Worm (Caenorhabditis elegans) whole organism, L2 larva: Measurements from ENCODE around the gene C35A5.6.

Source experiments
- C34F6.9 ChIP-seq: fragments of 150-350 bp; optimal IDR thresholded peaks from 2 replicates; lab custom pipeline; 2014; ENCODE audit warnings: missing biosample characterization, missing genetic modification characterization
- F13H6.1 ChIP-seq: sonication (generic microtip); optimal IDR thresholded peaks from 2 replicates; lab custom pipeline; 2016; ENCODE audit warnings: missing genetic modification characterization, missing compliant biosample characterization
- R02D3.7 ChIP-seq: fragments of 150-350 bp; optimal IDR thresholded peaks from 2 replicates; lab custom pipeline; 2014; ENCODE audit warnings: missing biosample characterization, missing genetic modification characterization
- Y55F3AM.14 ChIP-seq: fragments of 200-800 bp; sonication (Bioruptor generic); optimal IDR thresholded peaks from 2 replicates; lab custom pipeline; 2018; ENCODE audit warnings: mild to moderate bottlenecking, missing genetic modification characterization, missing compliant biosample characterization
- ZK546.5 ChIP-seq: sonication (generic microtip); optimal IDR thresholded peaks from 2 replicates; lab custom pipeline; 2017; ENCODE audit warnings: missing biosample characterization, missing genetic modification characterization
- alr-1 ChIP-seq: fragments of 150-350 bp; optimal IDR thresholded peaks from 2 replicates; lab custom pipeline; 2014; ENCODE audit warnings: missing biosample characterization, missing genetic modification characterization
- aly-2 ChIP-seq: fragments of 150-350 bp; optimal IDR thresholded peaks from 2 replicates; lab custom pipeline; 2014; ENCODE audit warnings: missing biosample characterization, missing genetic modification characterization
- ama-1 ChIP-seq: fragments of 150-350 bp; optimal IDR thresholded peaks from 2 replicates; lab custom pipeline; 2018; ENCODE audit warnings: inconsistent platforms
- blmp-1 ChIP-seq: sonication (generic microtip); optimal IDR thresholded peaks from 2 replicates; lab custom pipeline; 2017; ENCODE audit warnings: missing genetic modification characterization, mild to moderate bottlenecking, missing compliant biosample characterization, antibody characterized with exemption, moderate library complexity; ENCODE audit not compliant: insufficient read depth
- ceh-82 ChIP-seq: fragments of 150-350 bp; optimal IDR thresholded peaks from 2 replicates; lab custom pipeline; 2014; ENCODE audit warnings: missing biosample characterization, missing genetic modification characterization
- crh-2 ChIP-seq: sonication (generic microtip); optimal IDR thresholded peaks from 2 replicates; lab custom pipeline; 2017; ENCODE audit warnings: missing biosample characterization, missing genetic modification characterization
- dmd-4 ChIP-seq: sonication (generic microtip); optimal IDR thresholded peaks from 2 replicates; lab custom pipeline; 2017; ENCODE audit warnings: missing biosample characterization, missing genetic modification characterization
- elt-1 ChIP-seq: fragments of 150-350 bp; optimal IDR thresholded peaks from 2 replicates; lab custom pipeline; 2014; ENCODE audit warnings: missing biosample characterization, missing genetic modification characterization
- elt-3 ChIP-seq: sonication (generic microtip); optimal IDR thresholded peaks from 2 replicates; lab custom pipeline; 2017; ENCODE audit warnings: missing biosample characterization, missing genetic modification characterization
- fos-1 ChIP-seq: fragments of 150-350 bp; optimal IDR thresholded peaks from 2 replicates; lab custom pipeline; 2014; ENCODE audit warnings: missing biosample characterization, missing genetic modification characterization
- gmeb-1 ChIP-seq: fragments of 150-350 bp; optimal IDR thresholded peaks from 2 replicates; lab custom pipeline; 2014; ENCODE audit warnings: missing biosample characterization, missing genetic modification characterization
- lin-11 ChIP-seq: fragments of 150-350 bp; sonication (generic microtip); optimal IDR thresholded peaks from 2 replicates; lab custom pipeline; 2014; ENCODE audit warnings: missing biosample characterization, missing genetic modification characterization, inconsistent platforms, mixed read lengths
- lin-13 ChIP-seq: fragments of 150-350 bp; optimal IDR thresholded peaks from 2 replicates; lab custom pipeline; 2014; ENCODE audit warnings: missing biosample characterization, missing genetic modification reagents, missing genetic modification characterization
- lin-39 ChIP-seq: fragments of 150-350 bp; optimal IDR thresholded peaks from 2 replicates; lab custom pipeline; 2014; ENCODE audit warnings: missing biosample characterization, missing genetic modification reagents, missing genetic modification characterization
- lsy-2 ChIP-seq, 2 experiments: fragments of 150-350 bp in 1 of 2; sonication (generic microtip) in 1 of 2; optimal IDR thresholded peaks; 2 replicates each; lab custom pipeline; 2014 to 2017; ENCODE audit warnings: missing biosample characterization in 2 of 2, missing genetic modification characterization in 2 of 2
- mab-5 ChIP-seq: fragments of 150-350 bp; optimal IDR thresholded peaks from 2 replicates; lab custom pipeline; 2014; ENCODE audit warnings: missing biosample characterization, missing genetic modification characterization
- mbf-1 ChIP-seq: sonication (generic microtip); optimal IDR thresholded peaks from 2 replicates; lab custom pipeline; 2017; ENCODE audit warnings: missing biosample characterization, missing genetic modification characterization
- nhr-11 ChIP-seq: fragments of 150-350 bp; optimal IDR thresholded peaks from 2 replicates; lab custom pipeline; 2014; ENCODE audit warnings: missing biosample characterization, missing genetic modification characterization
- nhr-12 ChIP-seq: fragments of 150-350 bp; optimal IDR thresholded peaks from 2 replicates; lab custom pipeline; 2014; ENCODE audit warnings: missing biosample characterization, missing genetic modification characterization
- nhr-129 ChIP-seq: fragments of 150-350 bp; optimal IDR thresholded peaks from 2 replicates; lab custom pipeline; 2014; ENCODE audit warnings: missing biosample characterization, missing genetic modification characterization
- nhr-21 ChIP-seq: fragments of 150-350 bp; optimal IDR thresholded peaks from 2 replicates; lab custom pipeline; 2014; ENCODE audit warnings: missing biosample characterization, missing genetic modification characterization
- nhr-23 ChIP-seq: fragments of 150-350 bp; optimal IDR thresholded peaks from 2 replicates; lab custom pipeline; 2014; ENCODE audit warnings: missing biosample characterization, missing genetic modification reagents, missing genetic modification characterization
- nhr-25 ChIP-seq: fragments of 150-350 bp; sonication (generic microtip); optimal IDR thresholded peaks from 3 replicates; lab custom pipeline; 2014; ENCODE audit warnings: missing biosample characterization, missing genetic modification characterization
- nhr-6 ChIP-seq: fragments of 150-350 bp; optimal IDR thresholded peaks from 2 replicates; lab custom pipeline; 2014; ENCODE audit warnings: missing biosample characterization, missing genetic modification characterization
- nhr-77 ChIP-seq: fragments of 150-350 bp; optimal IDR thresholded peaks from 2 replicates; lab custom pipeline; 2014; ENCODE audit warnings: missing biosample characterization, missing genetic modification characterization
- peb-1 ChIP-seq: fragments of 150-350 bp; optimal IDR thresholded peaks from 2 replicates; lab custom pipeline; 2014; ENCODE audit warnings: missing biosample characterization, missing genetic modification characterization
- sem-4 ChIP-seq: fragments of 150-350 bp; optimal IDR thresholded peaks from 2 replicates; lab custom pipeline; 2014; ENCODE audit warnings: missing biosample characterization, missing genetic modification reagents, missing genetic modification characterization
- skn-1 ChIP-seq: sonication (generic microtip); optimal IDR thresholded peaks from 2 replicates; lab custom pipeline; 2017; ENCODE audit warnings: missing biosample characterization, missing genetic modification characterization
- sma-3 ChIP-seq: sonication (generic microtip); optimal IDR thresholded peaks from 2 replicates; lab custom pipeline; 2016; ENCODE audit warnings: missing genetic modification reagents, missing genetic modification characterization, missing compliant biosample characterization
- sma-9 ChIP-seq, 2 experiments: fragments of 150-350 bp in 1 of 2; sonication (generic microtip) in 1 of 2; optimal IDR thresholded peaks; 2 replicates each; lab custom pipeline; 2014 to 2016; ENCODE audit warnings: missing genetic modification characterization in 2 of 2, mild to moderate bottlenecking in 1 of 2, missing biosample characterization in 1 of 2, missing compliant biosample characterization in 1 of 2, missing genetic modification reagents in 1 of 2, moderate library complexity in 1 of 2
- snpc-4 ChIP-seq: fragments of 150-350 bp; optimal IDR thresholded peaks from 2 replicates; lab custom pipeline; 2014; ENCODE audit warnings: missing biosample characterization, missing genetic modification characterization
- unc-39 ChIP-seq: fragments of 150-350 bp; optimal IDR thresholded peaks from 2 replicates; lab custom pipeline; 2014; ENCODE audit warnings: missing biosample characterization, missing genetic modification characterization
- unc-55 ChIP-seq: fragments of 150-350 bp; sonication (generic microtip); optimal IDR thresholded peaks from 3 replicates; lab custom pipeline; 2014; ENCODE audit warnings: missing biosample characterization, missing genetic modification reagents, missing genetic modification characterization
- unc-62 ChIP-seq: fragments of 150-350 bp; optimal IDR thresholded peaks from 2 replicates; lab custom pipeline; 2014; ENCODE audit warnings: missing biosample characterization, missing genetic modification reagents, missing genetic modification characterization
- zag-1 ChIP-seq: fragments of 150-350 bp; optimal IDR thresholded peaks from 2 replicates; lab custom pipeline; 2014; ENCODE audit warnings: missing biosample characterization, missing genetic modification characterization
- ztf-1 ChIP-seq: fragments of 200-800 bp; sonication (Bioruptor generic); conservative IDR thresholded peaks from 2 replicates; pipeline ENCODE4 v1.3.6; 2022; ENCODE audit warnings: missing genetic modification characterization, missing compliant biosample characterization
- ztf-11 ChIP-seq: sonication (generic microtip); optimal IDR thresholded peaks from 2 replicates; lab custom pipeline; 2017; ENCODE audit warnings: missing biosample characterization, missing genetic modification characterization
- ztf-4 ChIP-seq: fragments of 150-350 bp; optimal IDR thresholded peaks from 2 replicates; lab custom pipeline; 2014; ENCODE audit warnings: missing biosample characterization, missing genetic modification characterization

The C35A5.6 gene

ce11 chrV:10505553-10505952, 3.4 kb upstream of the C35A5.6 start, which contains the start of gene C35A5.5:
TSS of gene C35A5.5 (plus strand) at chrV:10505853.
- TF ChIP-seq peb-1: no peak
- TF ChIP-seq nhr-12 (tag; lab: Kevin White, UChicago): no peak
- no peak for TF ChIP-seq nhr-23 (tag; lab: Kevin White, UChicago)
- TF ChIP-seq lin-39 (tag; lab: Kevin White, UChicago): no peak
- no peak for TF ChIP-seq nhr-11
- no peak for TF ChIP-seq F13H6.1
- TF ChIP-seq mab-5: no peak
- no peak for TF ChIP-seq alr-1
- no peak for TF ChIP-seq nhr-21 (tag; lab: Kevin White, UChicago)
- TF ChIP-seq Y55F3AM.14 (GFP tag; lab: Kevin White, UChicago): no peak
- TF ChIP-seq nhr-25 (tag; lab: Kevin White, UChicago): no peak
- no peak for TF ChIP-seq ztf-4 (tag; lab: Kevin White, UChicago)
- no peak for TF ChIP-seq snpc-4 (tag; lab: Kevin White, UChicago)
- no peak for TF ChIP-seq ama-1 (lab: Kevin White, UChicago)

ce11 chrV:10514271-10514670, 5.3 kb downstream of the C35A5.6 start, which contains the start of gene dmsr-8:
TSS of gene dmsr-8 (minus strand) at chrV:10514371.
- TF ChIP-seq nhr-21 (tag; lab: Kevin White, UChicago) (no peak), Y55F3AM.14 (GFP tag; lab: Kevin White, UChicago) (no peak), unc-39 (tag; lab: Kevin White, UChicago) (no peak), nhr-23 (tag; lab: Kevin White, UChicago) (no peak), ZK546.5 (tag; lab: Kevin White, UChicago) (no peak), aly-2 (tag; lab: Kevin White, UChicago) (no peak), F13H6.1 (no peak), fos-1 (tag; lab: Kevin White, UChicago) (no peak), lin-11 (no peak), skn-1 (tag; lab: Kevin White, UChicago) (no peak), lin-13 (GFP tag; lab: Kevin White, UChicago) (no peak), mab-5 (no peak), ama-1 (lab: Kevin White, UChicago) (no peak), gmeb-1 (tag; lab: Kevin White, UChicago) (no peak), ceh-82 (tag; lab: Kevin White, UChicago) (no peak), sma-9 (GFP tag; optimal IDR thresholded peaks at IDR 0.05; lab: Kevin White, UChicago) (no peak), sma-9 (tag; optimal IDR thresholded peaks at IDR 0.05; lab: Kevin White, UChicago) (no peak), zag-1 (no peak)

ce11 chrV:10516702-10517101, 7.8 kb downstream of the C35A5.6 start:
- TF ChIP-seq sem-4 (tag; lab: Kevin White, UChicago) (no peak), sma-3 (GFP tag; lab: Kevin White, UChicago) (no peak), lin-13 (GFP tag; lab: Kevin White, UChicago) (no peak)

ce11 chrV:10525902-10526301, 17.0 kb downstream of the C35A5.6 start, which contains the start of the genes C35A5.8 and hda-11:
TSS of gene C35A5.8 (minus strand) at chrV:10525908.
TSS of gene hda-11 (plus strand) at chrV:10526184.
- no peak for TF ChIP-seq lin-11
- peak; percentile 14 for TF ChIP-seq snpc-4 (tag; lab: Kevin White, UChicago)
- no peak for TF ChIP-seq nhr-12 (tag; lab: Kevin White, UChicago)
- TF ChIP-seq nhr-6 (tag; lab: Kevin White, UChicago): peak; percentile 41
- TF ChIP-seq mab-5: no peak
- TF ChIP-seq lsy-2 (tag; optimal IDR thresholded peaks at IDR 0.05; lab: Kevin White, UChicago): peak; percentile 65 to 75
- no peak for TF ChIP-seq nhr-77 (tag; lab: Kevin White, UChicago)
- no peak for TF ChIP-seq elt-3 (tag; lab: Kevin White, UChicago)
- TF ChIP-seq sma-3 (GFP tag; lab: Kevin White, UChicago): peak; percentile 62
- peak; percentile 30 for TF ChIP-seq nhr-21 (tag; lab: Kevin White, UChicago)
- peak; percentile 77 for TF ChIP-seq unc-55 (GFP tag; lab: Kevin White, UChicago)
- TF ChIP-seq F13H6.1: peak; percentile 73
- TF ChIP-seq sem-4 (tag; lab: Kevin White, UChicago): peak; percentile 34
- peak; percentile 10 for TF ChIP-seq blmp-1 (tag; lab: Kevin White, UChicago)
- no peak for TF ChIP-seq Y55F3AM.14 (GFP tag; lab: Kevin White, UChicago)
- no peak for TF ChIP-seq ceh-82 (tag; lab: Kevin White, UChicago)
- TF ChIP-seq crh-2 (tag; lab: Kevin White, UChicago): peak; percentile 64
- TF ChIP-seq nhr-129 (tag; lab: Kevin White, UChicago): peak; percentile 62
- no peak for TF ChIP-seq ZK546.5 (tag; lab: Kevin White, UChicago)
- no peak for TF ChIP-seq dmd-4 (tag; lab: Kevin White, UChicago)
- no peak for TF ChIP-seq zag-1
- no peak for TF ChIP-seq mbf-1
- TF ChIP-seq R02D3.7 (tag; lab: Kevin White, UChicago): no peak
- no peak for TF ChIP-seq nhr-25 (tag; lab: Kevin White, UChicago)
- TF ChIP-seq ztf-1 (GFP tag; lab: Robert Waterston, UW): no peak
- TF ChIP-seq unc-62 (GFP tag; lab: Kevin White, UChicago): no peak
- no peak for TF ChIP-seq ztf-11 (tag; lab: Kevin White, UChicago)
- no peak for TF ChIP-seq unc-39 (tag; lab: Kevin White, UChicago)
- no peak for TF ChIP-seq skn-1 (tag; lab: Kevin White, UChicago)
- TF ChIP-seq elt-1 (tag; lab: Kevin White, UChicago): no peak
- TF ChIP-seq fos-1 (tag; lab: Kevin White, UChicago): peak; percentile 44
- peak; percentile 76 for TF ChIP-seq gmeb-1 (tag; lab: Kevin White, UChicago)
- TF ChIP-seq C34F6.9 (tag; lab: Kevin White, UChicago): peak; percentile 69
- no peak for TF ChIP-seq nhr-11
- TF ChIP-seq nhr-23 (tag; lab: Kevin White, UChicago): no peak
- peak; percentile 86 for TF ChIP-seq sma-9 (GFP tag; optimal IDR thresholded peaks at IDR 0.05; lab: Kevin White, UChicago)
- no peak for TF ChIP-seq sma-9 (tag; optimal IDR thresholded peaks at IDR 0.05; lab: Kevin White, UChicago)
- TF ChIP-seq ama-1 (lab: Kevin White, UChicago): no peak
